Fruit fly (Drosophila melanogaster): ENCODE data around the gene CG43061.

CG43061 gene

dm6 chr3R:8027203-8027688 lies 22.2 kb upstream of the CG43061 start (continued):
- peak; percentile 37 to 97 for TF ChIP-seq salr (GFP tag; optimal IDR thresholded peaks at IDR 0.05)
- peak; percentile 75 for TF ChIP-seq CG6808 (GFP tag; optimal IDR thresholded peaks at IDR 0.05)
- peak; percentile 71 for TF ChIP-seq CG7368 (GFP tag; optimal IDR thresholded peaks at IDR 0.05)
- TF ChIP-seq CG34406 (GFP tag; optimal IDR thresholded peaks at IDR 0.05) = peak; percentile 92
- no peak for TF ChIP-seq Hr38 (GFP tag; optimal IDR thresholded peaks at IDR 0.05)
- TF ChIP-seq fkh (GFP tag; optimal IDR thresholded peaks at IDR 0.05) = no peak
- peak; percentile 72 for TF ChIP-seq CG3919 (GFP tag; optimal IDR thresholded peaks at IDR 0.05)
- TF ChIP-seq net (GFP tag; optimal IDR thresholded peaks at IDR 0.05) = peak; percentile 87
- TF ChIP-seq Hr4 (GFP tag; optimal IDR thresholded peaks at IDR 0.05) = peak; percentile 84

dm6 chr3R:8029496-8030013 lies 19.9 kb upstream of the CG43061 start, which contains the start of gene ImpE3:
TSS of gene ImpE3 (minus strand) at chr3R:8029546.
- peak; percentile 83 for TF ChIP-seq Sox102F (GFP tag; optimal IDR thresholded peaks at IDR 0.05)
- TF ChIP-seq spab (GFP tag; optimal IDR thresholded peaks at IDR 0.05) = no peak
- TF ChIP-seq Ets21C (GFP tag; optimal IDR thresholded peaks at IDR 0.05) = peak; percentile 44
- TF ChIP-seq Hr38 (GFP tag; optimal IDR thresholded peaks at IDR 0.05) = no peak
- peak; percentile 70 for TF ChIP-seq CG32006 (GFP tag; optimal IDR thresholded peaks at IDR 0.05)
- peak; percentile 53 for TF ChIP-seq acj6 (GFP tag; optimal IDR thresholded peaks at IDR 0.05)
- peak; percentile 84 for TF ChIP-seq esn (GFP tag; optimal IDR thresholded peaks at IDR 0.05)
- TF ChIP-seq CG31627 (GFP tag; optimal IDR thresholded peaks at IDR 0.05) = peak; percentile 60
- peak; percentile 16 for TF ChIP-seq dsx (GFP tag; optimal IDR thresholded peaks at IDR 0.05; ENCODE audit: poor library complexity, severe bottlenecking)
- peak; percentile 30 for TF ChIP-seq net (GFP tag; optimal IDR thresholded peaks at IDR 0.05)
- no peak for TF ChIP-seq CG15336 (GFP tag; IDR thresholded peaks at IDR 0.05)
- TF ChIP-seq CG8319 (GFP tag; optimal IDR thresholded peaks at IDR 0.05) = peak; percentile 21
- TF ChIP-seq CG11762 (GFP tag; optimal IDR thresholded peaks at IDR 0.05; ENCODE audit: insufficient read depth) = peak; percentile 33
- peak; percentile 37 for TF ChIP-seq CG6808 (GFP tag; optimal IDR thresholded peaks at IDR 0.05)
- TF ChIP-seq Gug (GFP tag; IDR thresholded peaks at IDR 0.05) = no peak
- TF ChIP-seq CG16779 (tag; optimal IDR thresholded peaks at IDR 0.05) = no peak
- TF ChIP-seq cyc (GFP tag; optimal IDR thresholded peaks at IDR 0.05) = peak; percentile 54
- peak; percentile 80 for TF ChIP-seq vri (GFP tag; optimal IDR thresholded peaks at IDR 0.05)
- 0 out of 3 replicates have a peak, but pooled peaks have one; percentile 9 for TF ChIP-seq CG6163 (GFP tag; IDR thresholded peaks at IDR 0.05)
- no peak for TF ChIP-seq CG9139 (GFP tag; optimal IDR thresholded peaks at IDR 0.05)
- peak; percentile 79 for TF ChIP-seq topi (GFP tag; optimal IDR thresholded peaks at IDR 0.05)
- peak; percentile 29 for TF ChIP-seq Sox15 (GFP tag; optimal IDR thresholded peaks at IDR 0.05)
- peak; percentile 80 for TF ChIP-seq Smox (GFP tag; optimal IDR thresholded peaks at IDR 0.05)
- peak; percentile 58 for TF ChIP-seq pdm3 (GFP tag; optimal IDR thresholded peaks at IDR 0.05)
- TF ChIP-seq CG10669 (GFP tag; optimal IDR thresholded peaks at IDR 0.05) = peak; percentile 39
- peak; percentile 65 for TF ChIP-seq CG34406 (GFP tag; optimal IDR thresholded peaks at IDR 0.05)
- TF ChIP-seq eg (GFP tag; IDR thresholded peaks at IDR 0.05) = no peak
- TF ChIP-seq achi (GFP tag; optimal IDR thresholded peaks at IDR 0.05) = peak; percentile 53
- peak; percentile 41; the same call in 2 of the 3 replicates for TF ChIP-seq CG8119 (GFP tag; IDR thresholded peaks at IDR 0.05)
- TF ChIP-seq fd85E (GFP tag; optimal IDR thresholded peaks at IDR 0.05) = peak; percentile 27
- TF ChIP-seq CG8632 (GFP tag; optimal IDR thresholded peaks at IDR 0.05) = peak; percentile 68
- TF ChIP-seq CG11902 (GFP tag; optimal IDR thresholded peaks at IDR 0.05) = no peak
- peak; percentile 45 for TF ChIP-seq CG6792 (GFP tag; optimal IDR thresholded peaks at IDR 0.05)
- no peak for TF ChIP-seq dac (GFP tag; optimal IDR thresholded peaks at IDR 0.05)
- peak; percentile 26 for TF ChIP-seq CG3032 (tag; optimal IDR thresholded peaks at IDR 0.05)
- TF ChIP-seq Hr4 (GFP tag; optimal IDR thresholded peaks at IDR 0.05) = peak; percentile 50
- no peak for TF ChIP-seq fkh (GFP tag; optimal IDR thresholded peaks at IDR 0.05)
- peak; percentile 23 for TF ChIP-seq CG10631 (GFP tag; optimal IDR thresholded peaks at IDR 0.05)
- peak; percentile 50 for TF ChIP-seq OdsH (GFP tag; optimal IDR thresholded peaks at IDR 0.05)
- peak; percentile 50 for TF ChIP-seq Eip75B (GFP tag; optimal IDR thresholded peaks at IDR 0.05)
- peak; percentile 3 for TF ChIP-seq CG4318 (GFP tag; optimal IDR thresholded peaks at IDR 0.05)
- TF ChIP-seq svp (GFP tag) = peak; percentile 92
- TF ChIP-seq CG6854 (GFP tag; optimal IDR thresholded peaks at IDR 0.05) = peak; percentile 31
- peak; percentile 13 for TF ChIP-seq Ets96B (tag; optimal IDR thresholded peaks at IDR 0.05)
- TF ChIP-seq Sox14 (GFP tag; optimal IDR thresholded peaks at IDR 0.05) = peak; percentile 66
